Worm (Caenorhabditis elegans) whole organism, mixed stage, embryonic: ENCODE data around the gene T28H11.8.

Experiments
- blmp-1 ChIP-seq: fragments of 150-350 bp; optimal IDR thresholded peaks from 2 replicates; lab custom pipeline; 2014; ENCODE audit warnings: missing biosample characterization, missing genetic modification characterization
- ces-1 ChIP-seq: fragments of 150-350 bp; optimal IDR thresholded peaks from 2 replicates; lab custom pipeline; 2014; ENCODE audit warnings: missing biosample characterization, missing genetic modification reagents, missing genetic modification characterization
- elt-3 ChIP-seq: fragments of 150-350 bp; optimal IDR thresholded peaks from 2 replicates; lab custom pipeline; 2014; ENCODE audit warnings: missing biosample characterization, missing genetic modification characterization

DNA sequence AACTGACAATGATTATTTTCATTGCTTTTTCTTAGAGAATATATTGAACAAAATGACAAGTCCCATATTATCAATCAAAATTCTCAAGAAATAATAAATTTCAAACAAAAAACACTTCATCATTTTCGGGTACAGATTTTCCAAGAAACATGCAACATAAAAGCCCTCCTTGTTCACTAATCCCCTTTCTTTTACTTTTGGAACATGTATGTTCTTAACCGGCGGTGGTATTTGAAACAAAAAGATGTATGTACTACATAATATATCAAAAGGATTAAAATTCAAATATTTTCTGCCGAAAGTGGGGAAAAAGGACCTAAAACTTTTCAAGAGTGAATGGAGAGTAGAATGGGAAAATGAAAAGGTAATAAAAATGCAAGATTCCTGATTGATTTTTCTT lies 33.9 kb upstream of the T28H11.8 start:
- TF ChIP-seq elt-3 (tag; lab: Kevin White, UChicago), result no peak
- TF ChIP-seq blmp-1 (tag; lab: Kevin White, UChicago), result no peak
- no peak for TF ChIP-seq ces-1 (GFP tag; lab: Kevin White, UChicago)
